Fruit fly (Drosophila melanogaster) whole organism, embryonic: ENCODE data around the gene Cpr30F.

Experiments used
- BtbVII ChIP-seq: fragments of 200-800 bp; sonication (Bioruptor generic); optimal IDR thresholded peaks from 3 replicates; lab custom pipeline; 2017; ENCODE audit warnings: missing biosample characterization, mild to moderate bottlenecking, missing genetic modification characterization
- CG10267 ChIP-seq: fragments of 200-800 bp; sonication (Bioruptor generic); optimal IDR thresholded peaks from 2 replicates; lab custom pipeline; 2018; ENCODE audit warnings: missing biosample characterization, mild to moderate bottlenecking, missing genetic modification characterization, moderate library complexity
- CG10543 ChIP-seq: fragments of 200-800 bp; sonication (Bioruptor generic); optimal IDR thresholded peaks from 3 replicates; lab custom pipeline; 2017; ENCODE audit warnings: missing biosample characterization, mild to moderate bottlenecking, missing genetic modification characterization, moderate library complexity
- CG13296 ChIP-seq: fragments of 200-800 bp; sonication (Bioruptor generic); optimal IDR thresholded peaks from 3 replicates; lab custom pipeline; 2018; ENCODE audit warnings: missing biosample characterization, mild to moderate bottlenecking, missing genetic modification characterization
- CG13775 ChIP-seq: fragments of 200-800 bp; sonication (Bioruptor generic); optimal IDR thresholded peaks from 3 replicates; lab custom pipeline; 2017; ENCODE audit warnings: missing biosample characterization, mild to moderate bottlenecking, missing genetic modification characterization
- CG15479 ChIP-seq: fragments of 200-800 bp; sonication (Bioruptor generic); optimal IDR thresholded peaks from 3 replicates; lab custom pipeline; 2019; ENCODE audit warnings: missing biosample characterization, mild to moderate bottlenecking, missing genetic modification characterization, moderate library complexity
- CG16863 ChIP-seq: fragments of 200-800 bp; sonication (Bioruptor generic); optimal IDR thresholded peaks from 3 replicates; lab custom pipeline; 2016; ENCODE audit warnings: missing biosample characterization, missing genetic modification characterization
- CG17186 ChIP-seq: fragments of 200-800 bp; sonication (Bioruptor generic); optimal IDR thresholded peaks from 3 replicates; lab custom pipeline; 2017; ENCODE audit warnings: missing biosample characterization, missing genetic modification reagents, missing genetic modification characterization
- CG17385 ChIP-seq: fragments of 200-800 bp; sonication (Bioruptor generic); optimal IDR thresholded peaks from 3 replicates; lab custom pipeline; 2018; ENCODE audit warnings: missing biosample characterization, mild to moderate bottlenecking, missing genetic modification characterization
- CG18011 ChIP-seq: fragments of 200-800 bp; sonication (Bioruptor generic); optimal IDR thresholded peaks from 2 replicates; lab custom pipeline; 2017; ENCODE audit warnings: missing biosample characterization, missing genetic modification characterization, mild to moderate bottlenecking, moderate library complexity, missing genotype
- CG18619 ChIP-seq: fragments of 200-800 bp; sonication (Bioruptor generic); optimal IDR thresholded peaks from 3 replicates; lab custom pipeline; 2017; ENCODE audit warnings: missing biosample characterization, mild to moderate bottlenecking, missing genetic modification characterization
- CG3407 ChIP-seq: fragments of 200-800 bp; sonication (Bioruptor generic); optimal IDR thresholded peaks from 2 replicates; lab custom pipeline; 2018; ENCODE audit warnings: missing biosample characterization, mild to moderate bottlenecking, missing genetic modification characterization
- CG4707 ChIP-seq: fragments of 200-800 bp; sonication (Bioruptor generic); optimal IDR thresholded peaks from 2 replicates; lab custom pipeline; 2018; ENCODE audit warnings: missing biosample characterization, mild to moderate bottlenecking, missing genetic modification characterization, moderate library complexity
- CG6654 ChIP-seq: fragments of 200-800 bp; sonication (Bioruptor generic); optimal IDR thresholded peaks from 2 replicates; lab custom pipeline; 2017; ENCODE audit warnings: missing biosample characterization, mild to moderate bottlenecking, missing genetic modification characterization
- CG6854 ChIP-seq: fragments of 200-800 bp; sonication (Bioruptor generic); optimal IDR thresholded peaks from 3 replicates; lab custom pipeline; 2017; ENCODE audit warnings: missing biosample characterization, mild to moderate bottlenecking, missing genetic modification characterization
- CG9797 ChIP-seq: fragments of 200-800 bp; sonication (Bioruptor generic); optimal IDR thresholded peaks from 3 replicates; lab custom pipeline; 2018; ENCODE audit warnings: missing biosample characterization, mild to moderate bottlenecking, missing genetic modification characterization
- CTCF ChIP-seq: fragments of 200-800 bp; sonication (Bioruptor generic); optimal IDR thresholded peaks from 2 replicates; lab custom pipeline; 2017; ENCODE audit warnings: missing biosample characterization, mild to moderate bottlenecking, missing genetic modification characterization, moderate library complexity
- Dad ChIP-seq: fragments of 200-800 bp; sonication (Bioruptor generic); optimal IDR thresholded peaks from 3 replicates; lab custom pipeline; 2016; ENCODE audit warnings: missing biosample characterization, missing genetic modification characterization
- ERR ChIP-seq: fragments of 200-800 bp; sonication (Bioruptor generic); optimal IDR thresholded peaks from 2 replicates; lab custom pipeline; 2016; ENCODE audit warnings: missing biosample characterization, missing genetic modification characterization
- Lpt ChIP-seq: fragments of >200 bp; optimal IDR thresholded peaks from 2 replicates; lab custom pipeline; 2018; ENCODE audit warnings: missing biosample characterization, missing genetic modification characterization
- MBD-R2 ChIP-seq: fragments of 200-800 bp; sonication (Bioruptor generic); IDR thresholded peaks from 2 replicates; pipeline ENCODE4 v1.3.6; 2022; ENCODE audit warnings: missing biosample characterization, missing genetic modification characterization
- Max ChIP-seq: fragments of 200-800 bp; sonication (Bioruptor generic); optimal IDR thresholded peaks from 2 replicates; lab custom pipeline; 2016; ENCODE audit warnings: missing biosample characterization, mild to moderate bottlenecking, missing genetic modification characterization
- NFAT ChIP-seq: fragments of 200-800 bp; sonication (Bioruptor generic); IDR thresholded peaks from 2 replicates; pipeline ENCODE4 v1.3.6; 2022; ENCODE audit warnings: missing biosample characterization, missing genetic modification characterization
- Nf-YC ChIP-seq: fragments of 200-800 bp; optimal IDR thresholded peaks from 3 replicates; lab custom pipeline; 2019; ENCODE audit warnings: missing biosample characterization, mild to moderate bottlenecking, missing genetic modification characterization, moderate library complexity
- Poxn ChIP-seq: fragments of 200-800 bp; sonication (Bioruptor generic); IDR thresholded peaks from 2 replicates; pipeline ENCODE4 v1.3.6; 2022; ENCODE audit warnings: missing biosample characterization, missing genetic modification characterization
- Rx ChIP-seq: fragments of 200-800 bp; sonication (Bioruptor generic); IDR thresholded peaks from 2 replicates; pipeline ENCODE4 v1.3.6; 2022; ENCODE audit warnings: missing biosample characterization, missing genetic modification characterization
- Scr ChIP-seq: fragments of 200-800 bp; sonication (Bioruptor generic); IDR thresholded peaks from 2 replicates; pipeline ENCODE4 v1.3.6; 2022; ENCODE audit warnings: missing biosample characterization, missing genetic modification characterization; ENCODE audit not compliant: partially characterized antibody
- Sin3A ChIP-seq: fragments of >200 bp; optimal IDR thresholded peaks from 2 replicates; lab custom pipeline; 2018
- Spps ChIP-seq: fragments of 200-800 bp; sonication (Bioruptor generic); optimal IDR thresholded peaks from 2 replicates; lab custom pipeline; 2018; ENCODE audit warnings: missing biosample characterization, mild to moderate bottlenecking, missing genetic modification characterization
- TFAM ChIP-seq: fragments of 200-800 bp; sonication (Bioruptor generic); optimal IDR thresholded peaks from 2 replicates; lab custom pipeline; 2017; ENCODE audit warnings: missing biosample characterization, missing genetic modification characterization, inconsistent platforms
- YL-1 ChIP-seq: fragments of 200-800 bp; sonication (Bioruptor generic); optimal IDR thresholded peaks from 3 replicates; lab custom pipeline; 2017; ENCODE audit warnings: missing biosample characterization, mild to moderate bottlenecking, missing genetic modification characterization
- amos ChIP-seq: fragments of 200-800 bp; sonication (Bioruptor generic); IDR thresholded peaks from 2 replicates; pipeline ENCODE4 v1.3.6; 2022; ENCODE audit warnings: missing biosample characterization, missing genetic modification characterization; ENCODE audit not compliant: partially characterized antibody
- cato ChIP-seq: fragments of 200-800 bp; sonication (Bioruptor generic); optimal IDR thresholded peaks from 2 replicates; lab custom pipeline; 2016; ENCODE audit warnings: missing biosample characterization, missing genetic modification characterization, borderline replicate concordance
- dmrt11E ChIP-seq: fragments of 200-800 bp; sonication (Bioruptor generic); optimal IDR thresholded peaks from 3 replicates; lab custom pipeline; 2018; ENCODE audit warnings: missing biosample characterization, mild to moderate bottlenecking, missing genetic modification characterization, moderate library complexity
- eyg ChIP-seq: fragments of 200-800 bp; sonication (Bioruptor generic); optimal IDR thresholded peaks from 3 replicates; lab custom pipeline; 2016; ENCODE audit warnings: missing biosample characterization, missing genetic modification characterization
- fd64A ChIP-seq: fragments of 200-800 bp; sonication (Bioruptor generic); optimal IDR thresholded peaks from 3 replicates; lab custom pipeline; 2018; ENCODE audit warnings: missing biosample characterization, mild to moderate bottlenecking, missing genetic modification characterization
- gce ChIP-seq: fragments of 200-800 bp; sonication (Bioruptor generic); IDR thresholded peaks from 3 replicates; pipeline ENCODE4 v1.3.6; 2022; ENCODE audit warnings: missing biosample characterization, missing genetic modification characterization
- ham ChIP-seq: fragments of 200-800 bp; sonication (Bioruptor generic); IDR thresholded peaks from 2 replicates; pipeline ENCODE4 v1.3.6; 2022; ENCODE audit warnings: missing biosample characterization, missing genetic modification characterization
- hbn ChIP-seq: fragments of 200-800 bp; sonication (Bioruptor generic); IDR thresholded peaks from 2 replicates; pipeline ENCODE4 v1.3.6; 2022; ENCODE audit warnings: missing biosample characterization, missing genetic modification characterization; ENCODE audit not compliant: partially characterized antibody
- lbe ChIP-seq: fragments of 200-800 bp; sonication (Bioruptor generic); optimal IDR thresholded peaks from 2 replicates; lab custom pipeline; 2016; ENCODE audit warnings: missing biosample characterization, mild to moderate bottlenecking, missing genetic modification characterization
- lilli ChIP-seq: fragments of 200-800 bp; sonication (Bioruptor generic); optimal IDR thresholded peaks from 3 replicates; lab custom pipeline; 2016; ENCODE audit warnings: missing biosample characterization, missing genetic modification characterization
- luna ChIP-seq: fragments of 200-800 bp; sonication (Bioruptor generic); optimal IDR thresholded peaks from 2 replicates; lab custom pipeline; 2016; ENCODE audit warnings: missing biosample characterization, missing genetic modification characterization
- mld ChIP-seq: fragments of 200-800 bp; sonication (Bioruptor generic); IDR thresholded peaks from 3 replicates; pipeline ENCODE4 v1.3.6; 2022; ENCODE audit warnings: missing biosample characterization, missing genetic modification characterization; ENCODE audit not compliant: partially characterized antibody
- onecut ChIP-seq: fragments of 200-800 bp; sonication (Bioruptor generic); IDR thresholded peaks from 2 replicates; pipeline ENCODE4 v1.3.6; 2022; ENCODE audit warnings: missing biosample characterization, missing genetic modification characterization
- phol ChIP-seq: fragments of 200-800 bp; sonication (Bioruptor generic); optimal IDR thresholded peaks from 3 replicates; lab custom pipeline; 2018; ENCODE audit warnings: missing biosample characterization, mild to moderate bottlenecking, missing genetic modification characterization, moderate library complexity
- schlank ChIP-seq: fragments of 200-800 bp; sonication (Bioruptor generic); optimal IDR thresholded peaks from 2 replicates; lab custom pipeline; 2018; ENCODE audit warnings: missing biosample characterization, mild to moderate bottlenecking, missing genetic modification characterization
- sisA ChIP-seq: fragments of 200-800 bp; sonication (Bioruptor generic); IDR thresholded peaks from 2 replicates; pipeline ENCODE4 v1.3.6; 2022; ENCODE audit warnings: missing biosample characterization, missing genetic modification characterization
- tap ChIP-seq: fragments of 200-800 bp; optimal IDR thresholded peaks from 3 replicates; lab custom pipeline; 2019; ENCODE audit warnings: missing biosample characterization, mild to moderate bottlenecking, missing genetic modification characterization, moderate library complexity
- tin ChIP-seq: fragments of 200-800 bp; sonication (Bioruptor generic); optimal IDR thresholded peaks from 3 replicates; lab custom pipeline; 2016; ENCODE audit warnings: missing biosample characterization, missing genetic modification characterization
- unc-4 ChIP-seq: fragments of 200-800 bp; sonication (Bioruptor generic); IDR thresholded peaks from 2 replicates; pipeline ENCODE4 v1.3.6; 2022; ENCODE audit warnings: missing biosample characterization, missing genetic modification characterization; ENCODE audit not compliant: partially characterized antibody
- unpg ChIP-seq: fragments of 200-800 bp; sonication (Bioruptor generic); optimal IDR thresholded peaks from 3 replicates; lab custom pipeline; 2018; ENCODE audit warnings: missing biosample characterization, mild to moderate bottlenecking, missing genetic modification characterization, moderate library complexity

The Cpr30F gene

DNA sequence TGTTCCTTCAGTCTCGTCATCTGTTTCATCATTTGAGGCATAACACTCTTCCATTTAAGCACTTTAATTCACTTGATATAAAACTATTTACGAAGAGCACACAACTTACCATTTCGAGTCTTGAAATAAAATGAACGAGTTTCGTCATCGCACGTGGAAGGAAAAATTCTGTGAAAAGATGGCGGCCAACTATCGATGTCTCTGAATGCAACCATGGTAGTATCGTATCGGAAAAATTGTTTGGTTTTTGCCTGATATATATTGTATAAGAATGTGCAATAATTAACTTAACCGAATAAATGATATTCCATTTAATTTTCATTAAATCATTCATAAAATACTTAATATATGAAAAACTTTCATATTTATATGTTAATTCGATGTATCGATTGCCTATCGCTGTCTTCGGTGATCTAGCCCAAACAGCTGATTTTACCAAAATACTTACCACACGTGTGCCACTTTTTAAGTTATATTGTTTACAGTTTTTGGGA, 38.0 kb downstream of the Cpr30F start, which contains the start of gene Bka (continued):
- TF ChIP-seq gce (GFP tag; lab: Robert Waterston, UW) (no peak), Max (GFP tag; lab: Kevin White, UChicago) (peak; percentile 73), CTCF (peak; percentile 56), Rx (GFP tag; lab: Robert Waterston, UW) (no peak), CG3407 (GFP tag; lab: Kevin White, UChicago) (peak; percentile 42), CG9797 (GFP tag; lab: Kevin White, UChicago) (peak; percentile 57), dmrt11E (tag; lab: Kevin White, UChicago) (peak; percentile 58), YL-1 (GFP tag; lab: Kevin White, UChicago) (peak; percentile 96), schlank (peak; percentile 20), Poxn (no peak), cato (GFP tag; lab: Kevin White, UChicago) (peak; percentile 31), Dad (GFP tag; lab: Kevin White, UChicago) (peak; percentile 25), CG15479 (peak; percentile 20), CG18619 (GFP tag; lab: Kevin White, UChicago) (peak; percentile 62), unc-4 (GFP tag; lab: Robert Waterston, UW) (peak; percentile 99), CG17385 (GFP tag; lab: Kevin White, UChicago) (peak; percentile 79), Scr (GFP tag; lab: Robert Waterston, UW) (peak; percentile 99), luna (GFP tag; lab: Kevin White, UChicago) (no peak), onecut (GFP tag; lab: Robert Waterston, UW) (peak; percentile 34; the same call in 1 of the 2 replicates), TFAM (no peak), CG18011 (peak; percentile 22), lbe (GFP tag; lab: Kevin White, UChicago) (peak; percentile 72), amos (GFP tag; lab: Robert Waterston, UW) (peak; percentile 95), CG6854 (GFP tag; lab: Kevin White, UChicago) (no peak), phol (tag; lab: Kevin White, UChicago) (peak; percentile 100), CG16863 (GFP tag; lab: Kevin White, UChicago) (no peak), ham (no peak), CG10267 (peak; percentile 82), tin (no peak), sisA (GFP tag; lab: Robert Waterston, UW) (no peak), BtbVII (GFP tag; lab: Kevin White, UChicago) (peak; percentile 48), lilli (GFP tag; lab: Kevin White, UChicago) (peak; percentile 44), tap (tag; lab: Kevin White, UChicago) (peak; percentile 56), fd64A (peak; percentile 18), CG13296 (peak; percentile 73), Sin3A (lab: Kevin White, UChicago) (peak; percentile 77), CG10543 (GFP tag; lab: Kevin White, UChicago) (peak; percentile 77), unpg (peak; percentile 54), CG13775 (GFP tag; lab: Kevin White, UChicago) (peak; percentile 80), Lpt (no peak), MBD-R2 (GFP tag; lab: Robert Waterston, UW) (peak; percentile 65), eyg (GFP tag; lab: Kevin White, UChicago) (no peak), Spps (tag; lab: Kevin White, UChicago) (peak; percentile 34), hbn (GFP tag; lab: Robert Waterston, UW) (peak; percentile 98), CG6654 (no peak), mld (peak; percentile 94), NFAT (GFP tag; lab: Robert Waterston, UW) (peak; percentile 69; the same call in 1 of the 2 replicates), CG4707 (GFP tag; lab: Kevin White, UChicago) (peak; percentile 37), ERR (GFP tag; lab: Kevin White, UChicago) (peak; percentile 0), Nf-YC (tag; lab: Kevin White, UChicago) (peak; percentile 63), CG17186 (peak; percentile 67)
